Fruit fly (Drosophila melanogaster) whole organism, prepupa: ENCODE results near the gene CG13972.

Experiments used
- Blimp-1 ChIP-seq: fragments of 200-800 bp; sonication (Bioruptor generic); optimal IDR thresholded peaks from 3 replicates; lab custom pipeline; 2017; ENCODE audit warnings: missing biosample characterization, missing genetic modification characterization, mild to moderate bottlenecking, moderate library complexity, missing genetic modification reagents
- CG10631 ChIP-seq: fragments of 200-800 bp; sonication (Bioruptor generic); optimal IDR thresholded peaks from 2 replicates; lab custom pipeline; 2016; ENCODE audit warnings: missing biosample characterization, missing genetic modification characterization
- CG11294 ChIP-seq: fragments of 200-800 bp; sonication (Bioruptor generic); IDR thresholded peaks from 2 replicates; pipeline ENCODE4 v1.3.6; 2022; ENCODE audit warnings: missing biosample characterization, missing genetic modification characterization
- CG11762 ChIP-seq: fragments of 200-800 bp; sonication (Bioruptor generic); optimal IDR thresholded peaks from 3 replicates; lab custom pipeline; 2016; ENCODE audit warnings: missing biosample characterization, missing genetic modification characterization; ENCODE audit not compliant: insufficient read depth
- CG15336 ChIP-seq: fragments of 200-800 bp; sonication (Bioruptor generic); IDR thresholded peaks from 2 replicates; pipeline ENCODE4 v1.3.6; 2022; ENCODE audit warnings: missing biosample characterization, missing genetic modification characterization
- CG16779 ChIP-seq: fragments of 200-800 bp; sonication (Bioruptor generic); optimal IDR thresholded peaks from 3 replicates; lab custom pipeline; 2017; ENCODE audit warnings: missing biosample characterization, mild to moderate bottlenecking, missing genetic modification characterization
- CG32006 ChIP-seq: fragments of 200-800 bp; sonication (Bioruptor generic); optimal IDR thresholded peaks from 3 replicates; lab custom pipeline; 2017; ENCODE audit warnings: missing biosample characterization, mild to moderate bottlenecking, missing genetic modification characterization
- CG34406 ChIP-seq: fragments of 200-800 bp; sonication (Bioruptor generic); optimal IDR thresholded peaks from 3 replicates; lab custom pipeline; 2016; ENCODE audit warnings: missing biosample characterization, missing genetic modification characterization
- CG3919 ChIP-seq: fragments of 200-800 bp; sonication (Bioruptor generic); optimal IDR thresholded peaks from 3 replicates; lab custom pipeline; 2016; ENCODE audit warnings: missing biosample characterization, missing genetic modification characterization
- CG6276 ChIP-seq: fragments of 200-800 bp; sonication (Bioruptor generic); optimal IDR thresholded peaks from 2 replicates; lab custom pipeline; 2017; ENCODE audit warnings: missing biosample characterization, mild to moderate bottlenecking, missing genetic modification characterization
- CG6792 ChIP-seq: fragments of 200-800 bp; sonication (Bioruptor generic); optimal IDR thresholded peaks from 3 replicates; lab custom pipeline; 2016; ENCODE audit warnings: missing biosample characterization, missing genetic modification characterization
- CG6808 ChIP-seq: fragments of 200-800 bp; sonication (Bioruptor generic); optimal IDR thresholded peaks from 3 replicates; lab custom pipeline; 2017; ENCODE audit warnings: missing biosample characterization, missing genetic modification characterization, mild to moderate bottlenecking, moderate library complexity, missing genetic modification reagents
- CG6854 ChIP-seq: fragments of 200-800 bp; sonication (Bioruptor generic); optimal IDR thresholded peaks from 2 replicates; lab custom pipeline; 2017; ENCODE audit warnings: missing biosample characterization, mild to moderate bottlenecking, missing genetic modification characterization
- CG7368 ChIP-seq: fragments of 200-800 bp; sonication (Bioruptor generic); optimal IDR thresholded peaks from 3 replicates; lab custom pipeline; 2016; ENCODE audit warnings: missing biosample characterization, missing genetic modification characterization
- CG8119 ChIP-seq: fragments of 200-800 bp; sonication (Bioruptor generic); IDR thresholded peaks from 3 replicates; pipeline ENCODE4 v1.3.6; 2022; ENCODE audit warnings: missing biosample characterization, missing genetic modification characterization
- CG8319 ChIP-seq: fragments of 200-800 bp; sonication (Bioruptor generic); optimal IDR thresholded peaks from 3 replicates; lab custom pipeline; 2016; ENCODE audit warnings: missing biosample characterization, missing genetic modification characterization
- CG9139 ChIP-seq: fragments of 200-800 bp; sonication (Bioruptor generic); optimal IDR thresholded peaks from 3 replicates; lab custom pipeline; 2017; ENCODE audit warnings: missing biosample characterization, mild to moderate bottlenecking, missing genetic modification characterization
- Eip75B ChIP-seq: fragments of 200-800 bp; sonication (Bioruptor generic); optimal IDR thresholded peaks from 3 replicates; lab custom pipeline; 2016; ENCODE audit warnings: missing biosample characterization, missing genetic modification characterization
- Eip78C ChIP-seq: fragments of 200-800 bp; sonication (Bioruptor generic); peaks from one replicate; lab custom pipeline; 2016; ENCODE audit warnings: missing biosample characterization, missing genetic modification characterization
- Eip93F ChIP-seq: fragments of 200-800 bp; sonication (Bioruptor generic); optimal IDR thresholded peaks from 2 replicates; lab custom pipeline; 2016; ENCODE audit warnings: missing biosample characterization, mild to moderate bottlenecking, missing genetic modification characterization
- Gug ChIP-seq: fragments of 200-800 bp; sonication (Bioruptor generic); IDR thresholded peaks from 2 replicates; pipeline ENCODE4 v1.3.6; 2022; ENCODE audit warnings: missing biosample characterization, missing genetic modification characterization
- Hr38 ChIP-seq: sonication (Bioruptor generic); optimal IDR thresholded peaks from 2 replicates; lab custom pipeline; 2016; ENCODE audit warnings: missing biosample characterization, missing genetic modification characterization
- Hr4 ChIP-seq: fragments of 200-800 bp; sonication (Bioruptor generic); optimal IDR thresholded peaks from 3 replicates; lab custom pipeline; 2016; ENCODE audit warnings: missing biosample characterization, missing genetic modification characterization
- Lpt ChIP-seq: fragments of 200-800 bp; sonication (Bioruptor generic); optimal IDR thresholded peaks from 3 replicates; lab custom pipeline; 2016; ENCODE audit warnings: missing biosample characterization, missing genetic modification characterization
- Met ChIP-seq: fragments of 200-800 bp; sonication (Bioruptor generic); optimal IDR thresholded peaks from 3 replicates; lab custom pipeline; 2016; ENCODE audit warnings: missing biosample characterization, missing genetic modification characterization
- OdsH ChIP-seq: fragments of 200-800 bp; sonication (Bioruptor generic); optimal IDR thresholded peaks from 3 replicates; lab custom pipeline; 2016; ENCODE audit warnings: missing biosample characterization, missing genetic modification characterization
- Smox ChIP-seq: fragments of 200-800 bp; sonication (Bioruptor generic); optimal IDR thresholded peaks from 3 replicates; lab custom pipeline; 2016; ENCODE audit warnings: missing biosample characterization, missing genetic modification characterization
- Sox102F ChIP-seq: fragments of 200-800 bp; sonication (Bioruptor generic); optimal IDR thresholded peaks from 2 replicates; lab custom pipeline; 2016; ENCODE audit warnings: missing biosample characterization, mild to moderate bottlenecking, missing genetic modification characterization
- Sox14 ChIP-seq: fragments of 200-800 bp; sonication (Bioruptor generic); optimal IDR thresholded peaks from 3 replicates; lab custom pipeline; 2016; ENCODE audit warnings: missing biosample characterization, missing genetic modification characterization
- Sox15 ChIP-seq: fragments of 200-800 bp; sonication (Bioruptor generic); optimal IDR thresholded peaks from 3 replicates; lab custom pipeline; 2016; ENCODE audit warnings: missing biosample characterization, missing genetic modification characterization
- achi ChIP-seq: fragments of 200-800 bp; sonication (Bioruptor generic); optimal IDR thresholded peaks from 3 replicates; lab custom pipeline; 2016; ENCODE audit warnings: missing biosample characterization, missing genetic modification characterization
- acj6 ChIP-seq: fragments of 200-800 bp; sonication (Bioruptor generic); optimal IDR thresholded peaks from 3 replicates; lab custom pipeline; 2016; ENCODE audit warnings: missing biosample characterization, missing genetic modification characterization
- cyc ChIP-seq: fragments of 200-800 bp; sonication (Bioruptor generic); optimal IDR thresholded peaks from 3 replicates; lab custom pipeline; 2016; ENCODE audit warnings: missing biosample characterization, missing genetic modification characterization
- dsx ChIP-seq: fragments of 200-800 bp; optimal IDR thresholded peaks from 3 replicates; lab custom pipeline; 2019; ENCODE audit warnings: missing biosample characterization, mild to moderate bottlenecking, missing genetic modification characterization, moderate library complexity; ENCODE audit not compliant: poor library complexity, severe bottlenecking
- eg ChIP-seq: fragments of 200-800 bp; sonication (Bioruptor generic); IDR thresholded peaks from 3 replicates; pipeline ENCODE4 v1.3.6; 2022; ENCODE audit warnings: missing biosample characterization, missing genetic modification characterization
- esn ChIP-seq: fragments of 200-800 bp; sonication (Bioruptor generic); optimal IDR thresholded peaks from 2 replicates; lab custom pipeline; 2016; ENCODE audit warnings: missing biosample characterization, mild to moderate bottlenecking, missing genetic modification characterization, moderate library complexity
- fd59A ChIP-seq: fragments of 200-800 bp; sonication (Bioruptor generic); optimal IDR thresholded peaks from 2 replicates; lab custom pipeline; 2017; ENCODE audit warnings: missing biosample characterization, mild to moderate bottlenecking, missing genetic modification characterization, missing genetic modification reagents
- fd85E ChIP-seq: fragments of 200-800 bp; sonication (Bioruptor generic); optimal IDR thresholded peaks from 3 replicates; lab custom pipeline; 2016; ENCODE audit warnings: missing biosample characterization, missing genetic modification characterization
- fkh ChIP-seq: fragments of 200-800 bp; sonication (Bioruptor generic); optimal IDR thresholded peaks from 3 replicates; lab custom pipeline; 2017; ENCODE audit warnings: missing biosample characterization, mild to moderate bottlenecking, missing genetic modification characterization, moderate library complexity
- lz ChIP-seq: fragments of 200-800 bp; sonication (Bioruptor generic); optimal IDR thresholded peaks from 3 replicates; lab custom pipeline; 2016; ENCODE audit warnings: missing biosample characterization, missing genetic modification characterization
- net ChIP-seq: fragments of 200-800 bp; sonication (Bioruptor generic); optimal IDR thresholded peaks from 3 replicates; lab custom pipeline; 2016; ENCODE audit warnings: missing biosample characterization, missing genetic modification characterization
- pdm3 ChIP-seq: fragments of 200-800 bp; sonication (Bioruptor generic); optimal IDR thresholded peaks from 3 replicates; lab custom pipeline; 2016; ENCODE audit warnings: missing biosample characterization, missing genetic modification characterization
- salr ChIP-seq, 2 experiments: fragments of 200-800 bp; sonication (Bioruptor generic); optimal IDR thresholded peaks; 3 replicates each; lab custom pipeline; 2016 to 2018; ENCODE audit warnings: missing biosample characterization in 2 of 2, missing genetic modification characterization in 2 of 2, mild to moderate bottlenecking in 1 of 2
- spab ChIP-seq: fragments of 200-800 bp; sonication (Bioruptor generic); optimal IDR thresholded peaks from 2 replicates; lab custom pipeline; 2017; ENCODE audit warnings: missing biosample characterization, mild to moderate bottlenecking, missing genetic modification characterization, missing genetic modification reagents
- ss ChIP-seq, 2 experiments: fragments of 200-800 bp; sonication (Bioruptor generic); optimal IDR thresholded peaks; 2 replicates in 1 of 2; 3 replicates in 1 of 2; lab custom pipeline; 2017 to 2018; ENCODE audit warnings: mild to moderate bottlenecking in 2 of 2, missing biosample characterization in 2 of 2, missing genetic modification characterization in 2 of 2, moderate library complexity in 1 of 2
- svp ChIP-seq: fragments of 200-800 bp; sonication (Bioruptor generic); peaks from one replicate; lab custom pipeline; 2016; ENCODE audit warnings: missing biosample characterization, missing genetic modification characterization
- topi ChIP-seq: fragments of 200-800 bp; sonication (Bioruptor generic); optimal IDR thresholded peaks from 3 replicates; lab custom pipeline; 2016; ENCODE audit warnings: missing biosample characterization, missing genetic modification characterization

Gene CG13972

DNA sequence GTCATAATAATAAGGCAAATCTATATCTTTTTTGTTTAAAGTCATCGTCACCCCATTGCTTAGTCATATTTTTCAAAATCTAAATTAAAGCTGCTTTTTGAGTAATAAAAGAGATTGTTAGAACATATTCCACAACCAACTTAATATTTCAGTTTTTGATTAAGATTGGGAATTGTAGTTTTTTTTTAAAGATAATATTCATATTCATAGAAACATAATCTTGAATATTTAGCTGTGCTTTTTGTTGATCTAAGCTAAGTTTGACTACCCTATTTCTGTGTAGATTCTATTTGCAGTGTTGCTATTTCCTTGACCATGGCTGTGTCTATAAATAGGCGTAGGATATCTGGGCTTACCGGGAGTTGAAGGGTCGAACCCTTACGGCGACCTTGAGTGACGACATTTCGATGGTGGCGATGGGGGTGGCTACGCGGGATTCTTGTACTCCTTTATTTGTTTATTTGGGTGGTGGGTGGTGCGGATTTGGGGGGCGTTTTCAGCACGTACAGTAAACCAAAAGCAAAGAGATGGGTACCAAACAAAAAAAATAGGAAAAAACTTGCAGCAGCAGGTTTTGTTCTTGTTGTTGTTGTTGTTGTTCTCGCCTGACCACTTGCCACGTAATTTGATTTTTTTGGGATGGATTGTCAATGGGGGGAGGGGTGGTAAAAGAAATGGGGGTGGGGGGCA, 41.1 kb upstream of the CG13972 start (continued):
- no peak for TF ChIP-seq CG8119 (GFP tag; lab: Robert Waterston, UW)
- TF ChIP-seq pdm3 (GFP tag; lab: Kevin White, UChicago) = no peak
- TF ChIP-seq eg (GFP tag; lab: Robert Waterston, UW) = no peak
- TF ChIP-seq lz = no peak
- TF ChIP-seq Eip93F (GFP tag; lab: Kevin White, UChicago) = no peak
- TF ChIP-seq CG8319 (GFP tag; lab: Kevin White, UChicago) = no peak
- TF ChIP-seq Hr38 = no peak
- no peak for TF ChIP-seq salr (GFP tag; optimal IDR thresholded peaks at IDR 0.05; lab: Kevin White, UChicago)
- no peak for TF ChIP-seq acj6 (GFP tag; lab: Kevin White, UChicago)
- TF ChIP-seq Sox14 = no peak
- TF ChIP-seq Eip78C = peak; percentile 68
- TF ChIP-seq CG11762 (GFP tag; lab: Kevin White, UChicago) = no peak
- no peak for TF ChIP-seq OdsH (GFP tag; lab: Kevin White, UChicago)
- TF ChIP-seq CG11294 (GFP tag; lab: Robert Waterston, UW) = no peak
- TF ChIP-seq Sox15 (GFP tag; lab: Kevin White, UChicago) = no peak
- TF ChIP-seq CG6792 (GFP tag; lab: Kevin White, UChicago) = no peak
- TF ChIP-seq Smox = no peak
- TF ChIP-seq topi (GFP tag; lab: Kevin White, UChicago) = peak; percentile 0
- no peak for TF ChIP-seq Blimp-1
- no peak for TF ChIP-seq CG16779 (tag; lab: Kevin White, UChicago)
- peak; percentile 19 for TF ChIP-seq esn (GFP tag; lab: Kevin White, UChicago)
- TF ChIP-seq ss (GFP tag; optimal IDR thresholded peaks at IDR 0.05; lab: Kevin White, UChicago) = no peak
- TF ChIP-seq spab = no peak
- no peak for TF ChIP-seq CG15336 (GFP tag; lab: Robert Waterston, UW)
- TF ChIP-seq CG7368 = no peak

dm6 chr3R:27556972-27557371, 39.9 kb upstream of the CG13972 start:
- TF ChIP-seq Sox102F (GFP tag; lab: Kevin White, UChicago) (peak; percentile 44), CG6854 (GFP tag; lab: Kevin White, UChicago) (no peak), eg (GFP tag; lab: Robert Waterston, UW) (peak; percentile 88), CG8319 (GFP tag; lab: Kevin White, UChicago) (peak; percentile 31), salr (GFP tag; optimal IDR thresholded peaks at IDR 0.05; lab: Kevin White, UChicago) (peak in 1 of 2 experiments; percentile 45), CG34406 (GFP tag; lab: Kevin White, UChicago) (peak; percentile 40), CG6276 (GFP tag; lab: Kevin White, UChicago) (peak; percentile 59), net (GFP tag; lab: Kevin White, UChicago) (peak; percentile 44), svp (GFP tag; lab: Kevin White, UChicago) (no peak), Eip75B (GFP tag; lab: Kevin White, UChicago) (peak; percentile 51), fkh (GFP tag; lab: Kevin White, UChicago) (no peak), Blimp-1 (peak; percentile 18), CG3919 (GFP tag; lab: Kevin White, UChicago) (peak; percentile 76), Lpt (peak; percentile 66), fd85E (GFP tag; lab: Kevin White, UChicago) (no peak), achi (GFP tag; lab: Kevin White, UChicago) (peak; percentile 64), ss (GFP tag; optimal IDR thresholded peaks at IDR 0.05; lab: Kevin White, UChicago) (no peak), Eip78C (peak; percentile 87), topi (GFP tag; lab: Kevin White, UChicago) (peak; percentile 52), Hr4 (GFP tag; lab: Kevin White, UChicago) (peak; percentile 77), cyc (peak; percentile 66), Sox15 (GFP tag; lab: Kevin White, UChicago) (peak; percentile 45), Eip93F (GFP tag; lab: Kevin White, UChicago) (no peak), Met (GFP tag; lab: Kevin White, UChicago) (peak; percentile 51), CG6808 (GFP tag; lab: Kevin White, UChicago) (no peak), dsx (GFP tag; lab: Kevin White, UChicago) (no peak), esn (GFP tag; lab: Kevin White, UChicago) (peak; percentile 52), acj6 (GFP tag; lab: Kevin White, UChicago) (peak; percentile 66), Hr38 (no peak), OdsH (GFP tag; lab: Kevin White, UChicago) (peak; percentile 65), CG7368 (peak; percentile 43), CG9139 (no peak), CG32006 (GFP tag; lab: Kevin White, UChicago) (peak; percentile 72), Smox (no peak), CG6792 (GFP tag; lab: Kevin White, UChicago) (peak; percentile 50), Gug (GFP tag; lab: Robert Waterston, UW) (peak; percentile 71), CG10631 (GFP tag; lab: Kevin White, UChicago) (peak; percentile 47), fd59A (no peak), CG15336 (GFP tag; lab: Robert Waterston, UW) (peak; percentile 83)
